Worm (Caenorhabditis elegans) whole organism, L3 larva: ENCODE measurements around the gene C06G1.1.
A peak's percentile ranks its signal among the peaks of the same experiment; 100 is the strongest.

Source experiments
- R02D3.7 ChIP-seq: fragments of 150-350 bp; optimal IDR thresholded peaks from 2 replicates; lab custom pipeline; 2014; ENCODE audit warnings: missing biosample characterization, missing genetic modification characterization
- ZK546.5 ChIP-seq: sonication (generic microtip); optimal IDR thresholded peaks from 2 replicates; lab custom pipeline; 2017; ENCODE audit warnings: missing biosample characterization, missing genetic modification characterization
- ama-1 ChIP-seq: fragments of 150-350 bp; optimal IDR thresholded peaks from 2 replicates; lab custom pipeline; 2018
- ceh-16 ChIP-seq: sonication (generic microtip); optimal IDR thresholded peaks from 2 replicates; lab custom pipeline; 2017; ENCODE audit warnings: missing biosample characterization, missing genetic modification characterization
- ceh-28 ChIP-seq: fragments of 150-350 bp; optimal IDR thresholded peaks from 2 replicates; lab custom pipeline; 2014; ENCODE audit warnings: missing biosample characterization, missing genetic modification reagents, missing genetic modification characterization
- ceh-9 ChIP-seq: sonication (generic microtip); optimal IDR thresholded peaks from 2 replicates; lab custom pipeline; 2018; ENCODE audit warnings: missing biosample characterization, missing genetic modification characterization
- daf-12 ChIP-seq: fragments of 150-350 bp; optimal IDR thresholded peaks from 2 replicates; lab custom pipeline; 2014; ENCODE audit warnings: missing biosample characterization, missing genetic modification reagents, missing genetic modification characterization
- egl-27 ChIP-seq: sonication (generic microtip); optimal IDR thresholded peaks from 4 replicates; lab custom pipeline; 2017; ENCODE audit warnings: missing biosample characterization, missing genetic modification reagents, missing genetic modification characterization
- egl-5 ChIP-seq: fragments of 150-350 bp; optimal IDR thresholded peaks from 2 replicates; lab custom pipeline; 2017; ENCODE audit warnings: missing biosample characterization, missing genetic modification reagents, missing genetic modification characterization, inconsistent platforms
- elt-1 ChIP-seq: fragments of 150-350 bp; optimal IDR thresholded peaks from 2 replicates; lab custom pipeline; 2014; ENCODE audit warnings: missing biosample characterization, missing genetic modification characterization
- elt-2 ChIP-seq: sonication (generic microtip); optimal IDR thresholded peaks from 2 replicates; lab custom pipeline; 2016; ENCODE audit warnings: missing genetic modification reagents, mild to moderate bottlenecking, missing genetic modification characterization, missing compliant biosample characterization
- fkh-10 ChIP-seq: sonication (generic microtip); optimal IDR thresholded peaks from 2 replicates; lab custom pipeline; 2017; ENCODE audit warnings: missing biosample characterization, missing genetic modification reagents, missing genetic modification characterization
- fkh-2 ChIP-seq: fragments of 150-350 bp; optimal IDR thresholded peaks from 2 replicates; lab custom pipeline; 2014; ENCODE audit warnings: missing biosample characterization, missing genetic modification reagents, missing genetic modification characterization
- hmg-11 ChIP-seq: sonication (generic microtip); optimal IDR thresholded peaks from 2 replicates; lab custom pipeline; 2016; ENCODE audit warnings: missing genetic modification characterization, missing compliant biosample characterization
- jun-1 ChIP-seq: fragments of 150-350 bp; optimal IDR thresholded peaks from 2 replicates; lab custom pipeline; 2014; ENCODE audit warnings: missing biosample characterization, missing genetic modification reagents, missing genetic modification characterization
- lin-15B ChIP-seq: fragments of 150-350 bp; optimal IDR thresholded peaks from 2 replicates; lab custom pipeline; 2014; ENCODE audit warnings: missing biosample characterization, missing genetic modification characterization
- lin-39 ChIP-seq: fragments of 150-350 bp; optimal IDR thresholded peaks from 2 replicates; lab custom pipeline; 2018; ENCODE audit warnings: missing biosample characterization, missing genetic modification reagents, missing genetic modification characterization
- lsy-12 ChIP-seq: sonication (generic microtip); optimal IDR thresholded peaks from 2 replicates; lab custom pipeline; 2016; ENCODE audit warnings: mild to moderate bottlenecking, missing genetic modification characterization, missing compliant biosample characterization
- mdl-1 ChIP-seq: fragments of 150-350 bp; optimal IDR thresholded peaks from 2 replicates; lab custom pipeline; 2014; ENCODE audit warnings: missing biosample characterization, missing genetic modification characterization
- nhr-11 ChIP-seq: fragments of 150-350 bp; optimal IDR thresholded peaks from 2 replicates; lab custom pipeline; 2014; ENCODE audit warnings: missing biosample characterization, missing genetic modification characterization
- nhr-12 ChIP-seq: fragments of 150-350 bp; optimal IDR thresholded peaks from 2 replicates; lab custom pipeline; 2014; ENCODE audit warnings: missing biosample characterization, missing genetic modification characterization
- nhr-23 ChIP-seq: fragments of 150-350 bp; optimal IDR thresholded peaks from 2 replicates; lab custom pipeline; 2014; ENCODE audit warnings: missing biosample characterization, missing genetic modification reagents, missing genetic modification characterization
- nhr-237 ChIP-seq: fragments of 150-350 bp; optimal IDR thresholded peaks from 2 replicates; lab custom pipeline; 2014; ENCODE audit warnings: missing biosample characterization, missing genetic modification characterization
- nhr-25 ChIP-seq: sonication (generic microtip); optimal IDR thresholded peaks from 2 replicates; lab custom pipeline; 2017; ENCODE audit warnings: missing biosample characterization, missing genetic modification characterization
- nhr-67 ChIP-seq: fragments of 150-350 bp; optimal IDR thresholded peaks from 2 replicates; lab custom pipeline; 2014; ENCODE audit warnings: missing biosample characterization, missing genetic modification characterization
- nhr-76 ChIP-seq: fragments of 150-350 bp; sonication (generic microtip); optimal IDR thresholded peaks from 5 replicates; lab custom pipeline; 2014; ENCODE audit warnings: missing biosample characterization, missing genetic modification characterization
- nhr-77 ChIP-seq: fragments of 150-350 bp; optimal IDR thresholded peaks from 2 replicates; lab custom pipeline; 2014; ENCODE audit warnings: missing biosample characterization, missing genetic modification characterization
- pha-4 ChIP-seq: fragments of 150-350 bp; optimal IDR thresholded peaks from 2 replicates; lab custom pipeline; 2014; ENCODE audit warnings: missing biosample characterization, missing genetic modification reagents, missing genetic modification characterization
- sea-2 ChIP-seq: fragments of 150-350 bp; sonication (generic microtip); optimal IDR thresholded peaks from 4 replicates; lab custom pipeline; 2014; ENCODE audit warnings: missing biosample characterization, missing genetic modification reagents, missing genetic modification characterization
- skn-1 ChIP-seq: fragments of 150-350 bp; optimal IDR thresholded peaks from 2 replicates; lab custom pipeline; 2014; ENCODE audit warnings: missing biosample characterization, missing genetic modification characterization
- snpc-4 ChIP-seq: fragments of 150-350 bp; optimal IDR thresholded peaks from 2 replicates; lab custom pipeline; 2014; ENCODE audit warnings: missing biosample characterization, missing genetic modification characterization
- ztf-11 ChIP-seq: fragments of 150-350 bp; optimal IDR thresholded peaks from 2 replicates; lab custom pipeline; 2014; ENCODE audit warnings: missing biosample characterization, missing genetic modification characterization
- ztf-4 ChIP-seq: fragments of 150-350 bp; optimal IDR thresholded peaks from 2 replicates; lab custom pipeline; 2014; ENCODE audit warnings: missing biosample characterization, missing genetic modification characterization

The C06G1.1 gene

DNA sequence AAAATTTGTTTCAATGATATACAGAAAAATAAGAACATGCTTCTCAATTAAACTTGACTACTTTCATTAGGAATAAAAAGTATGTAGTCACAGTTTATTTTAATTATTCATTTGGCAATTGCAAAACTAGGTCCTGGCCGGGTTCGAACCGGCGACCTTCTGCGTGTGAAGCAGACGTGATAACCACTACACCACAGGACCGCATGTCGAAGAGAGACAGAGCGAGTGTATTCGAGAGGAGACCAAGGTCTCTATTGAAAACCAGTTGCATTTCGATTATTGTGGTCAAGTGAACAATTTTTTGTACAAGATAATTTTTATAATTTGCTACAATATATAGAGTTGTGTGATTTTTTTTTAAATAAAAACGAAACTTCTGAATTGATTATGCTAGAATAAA lies 42.3 kb upstream of the C06G1.1 start (continued):
- TF ChIP-seq nhr-11 (tag; lab: Kevin White, UChicago) (no peak), sea-2 (GFP tag; lab: Kevin White, UChicago) (no peak)

DNA sequence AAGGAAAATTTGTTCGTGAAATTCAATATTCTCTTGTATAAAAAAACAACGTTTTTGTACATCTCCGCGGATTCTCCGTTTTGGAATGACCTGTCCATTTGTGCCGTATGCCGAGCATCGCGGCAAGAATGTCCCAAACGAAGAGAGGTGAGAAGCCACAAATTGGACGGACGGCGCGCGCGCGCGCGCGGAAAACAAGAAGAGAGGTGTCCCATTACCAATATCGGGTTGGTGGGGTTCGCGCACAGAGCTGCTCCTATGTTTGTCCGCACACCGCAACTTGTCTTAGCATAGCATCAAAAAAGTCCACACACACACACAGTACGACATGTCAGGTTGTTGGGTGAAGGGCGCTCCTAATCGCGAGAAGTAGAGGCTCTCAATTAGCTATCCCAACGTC lies 41.6 kb upstream of the C06G1.1 start:
- no peak for TF ChIP-seq nhr-25
- no peak for TF ChIP-seq elt-1 (tag; lab: Kevin White, UChicago)
- TF ChIP-seq ama-1 (lab: Kevin White, UChicago) = no peak
- no peak for TF ChIP-seq nhr-237 (tag; lab: Kevin White, UChicago)

DNA sequence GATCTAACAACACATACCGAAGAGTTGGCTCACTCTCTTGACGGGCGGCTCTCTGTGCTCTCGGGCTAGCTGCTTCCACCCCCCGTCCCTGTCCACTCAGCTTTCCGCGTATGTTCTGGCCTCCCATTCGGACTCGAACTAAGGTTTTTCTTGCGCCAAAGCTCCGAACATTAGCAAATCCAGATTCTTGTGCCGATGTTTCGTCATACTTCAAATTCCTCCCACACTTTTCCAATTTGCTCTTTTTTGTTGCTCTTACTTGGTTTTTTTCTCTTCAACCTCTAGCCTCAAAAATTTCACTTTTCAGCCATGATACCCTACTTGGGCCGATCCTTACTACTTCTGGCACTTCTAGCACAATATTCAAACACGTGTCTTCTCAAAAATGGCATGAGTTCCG lies 38.2 kb upstream of the C06G1.1 start, which contains the start of gene cdh-9:
Gene cdh-9, plus strand, starts transcription at position 301 of the 400 bp plus-strand sequence.
- TF ChIP-seq nhr-23 (tag; lab: Kevin White, UChicago) (no peak), lin-39 (tag; lab: Kevin White, UChicago) (no peak), nhr-76 (tag; lab: Kevin White, UChicago) (no peak), nhr-77 (tag; lab: Kevin White, UChicago) (no peak), ztf-4 (no peak), jun-1 (tag; lab: Kevin White, UChicago) (no peak), nhr-67 (no peak), snpc-4 (tag; lab: Kevin White, UChicago) (no peak), fkh-2 (tag; lab: Kevin White, UChicago) (no peak), R02D3.7 (no peak), skn-1 (no peak), mdl-1 (tag; lab: Kevin White, UChicago) (no peak), daf-12 (tag; lab: Kevin White, UChicago) (no peak), egl-27 (tag; lab: Kevin White, UChicago) (no peak), ceh-9 (tag; lab: Kevin White, UChicago) (no peak), lin-15B (tag; lab: Kevin White, UChicago) (no peak)

DNA sequence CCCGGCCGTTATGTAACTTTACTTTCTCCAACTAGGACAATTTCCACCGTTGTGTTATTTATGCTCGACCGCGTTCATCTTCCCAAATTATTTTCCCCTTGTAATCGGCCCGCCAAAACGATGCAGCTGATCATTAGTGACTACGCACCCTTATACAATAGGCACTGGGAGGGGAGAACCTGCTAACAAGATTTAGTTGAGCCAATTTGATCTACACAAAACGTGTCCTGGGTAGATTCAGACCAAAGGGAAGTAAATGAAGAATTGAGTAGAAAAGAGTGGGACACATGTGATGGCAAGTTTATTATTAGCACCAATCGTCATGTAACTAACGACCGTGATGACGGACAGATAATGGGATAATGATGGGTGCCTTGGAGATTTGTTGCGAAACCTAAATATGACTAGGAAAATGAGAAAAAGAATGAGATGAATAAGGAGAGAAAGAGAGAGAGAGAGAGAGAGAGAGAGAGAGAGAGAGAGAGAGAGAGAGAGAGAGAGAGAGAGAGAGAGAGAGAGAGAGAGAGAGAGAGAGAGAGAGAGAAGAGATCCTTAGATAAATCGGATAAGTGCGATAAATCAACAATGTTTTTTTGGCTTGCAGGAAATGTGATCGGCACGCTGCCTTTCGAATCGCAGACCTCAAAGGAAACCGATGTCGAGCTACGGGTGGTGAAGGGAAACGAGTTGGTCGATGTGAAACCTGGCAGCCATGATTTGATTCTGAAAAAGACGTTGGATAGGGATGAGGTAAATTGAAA lies 37.5 kb upstream of the C06G1.1 start:
- TF ChIP-seq lin-15B (tag; lab: Kevin White, UChicago) (no peak), nhr-237 (tag; lab: Kevin White, UChicago) (no peak), nhr-23 (tag; lab: Kevin White, UChicago) (no peak), fkh-2 (tag; lab: Kevin White, UChicago) (no peak), ztf-11 (tag; lab: Kevin White, UChicago) (no peak), nhr-76 (tag; lab: Kevin White, UChicago) (no peak), lsy-12 (no peak), snpc-4 (tag; lab: Kevin White, UChicago) (no peak), egl-5 (tag; lab: Kevin White, UChicago) (no peak), nhr-67 (no peak), elt-2 (tag; lab: Kevin White, UChicago) (no peak), sea-2 (GFP tag; lab: Kevin White, UChicago) (no peak), ceh-28 (tag; lab: Kevin White, UChicago) (no peak), egl-27 (tag; lab: Kevin White, UChicago) (no peak), nhr-12 (tag; lab: Kevin White, UChicago) (no peak), nhr-77 (tag; lab: Kevin White, UChicago) (no peak), ceh-16 (tag; lab: Kevin White, UChicago) (no peak), ZK546.5 (tag; lab: Kevin White, UChicago) (no peak), nhr-25 (no peak), jun-1 (tag; lab: Kevin White, UChicago) (no peak)

DNA sequence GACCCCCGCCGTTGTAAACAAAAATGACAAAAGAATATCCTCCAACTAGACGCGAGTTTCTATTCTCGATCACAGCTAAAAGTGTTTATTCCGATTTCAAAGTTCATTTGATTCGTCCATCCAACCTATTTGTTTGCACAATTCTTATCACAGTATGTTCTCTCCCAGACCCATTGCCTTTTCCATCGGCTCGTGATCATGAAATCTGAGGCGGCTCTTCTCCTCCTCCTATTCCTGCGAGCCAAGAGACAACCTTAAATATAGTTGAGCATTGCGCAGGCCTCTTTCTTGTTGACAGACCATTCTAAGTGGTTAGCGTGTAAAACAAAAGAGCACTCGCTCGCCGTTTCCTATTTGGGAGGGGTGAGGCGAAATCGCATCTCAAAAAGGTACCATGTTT lies 36.2 kb upstream of the C06G1.1 start:
- TF ChIP-seq daf-12 (tag; lab: Kevin White, UChicago) (no peak), pha-4 (peak; percentile 40)

DNA sequence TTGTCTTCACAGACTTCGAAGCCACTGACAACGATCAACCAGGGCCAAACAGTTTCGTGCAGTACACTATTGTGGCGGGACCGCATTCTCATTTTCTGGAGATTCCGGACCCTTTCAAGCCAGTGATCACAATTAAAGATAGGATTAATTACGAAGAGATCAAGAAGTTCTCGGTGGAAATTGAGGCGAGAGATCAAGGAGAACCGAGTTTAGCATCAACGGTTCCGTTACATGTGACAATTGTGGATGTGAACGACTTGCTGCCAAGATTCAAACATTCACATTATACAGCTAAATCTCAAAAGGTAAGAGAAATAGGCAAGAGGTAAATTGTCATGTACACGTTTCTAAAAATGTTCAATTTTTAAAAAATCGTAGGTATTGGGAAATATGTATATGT lies 35.4 kb upstream of the C06G1.1 start:
- TF ChIP-seq hmg-11 (tag; lab: Kevin White, UChicago) (no peak), fkh-10 (GFP tag; lab: Kevin White, UChicago) (no peak), nhr-25 (no peak), skn-1 (no peak)
